Fruit fly (Drosophila melanogaster) whole organism, embryonic: ENCODE measurements around the gene CG12784.
A peak's percentile ranks its signal among the peaks of the same experiment; 100 is the strongest.

Experiments used
- Adf1 ChIP-seq: fragments of 200-800 bp; sonication (Bioruptor generic); IDR thresholded peaks from 2 replicates; pipeline ENCODE4 v1.3.6; 2022; ENCODE audit warnings: missing biosample characterization, missing genetic modification characterization
- Bdp1 ChIP-seq: fragments of 200-800 bp; sonication (Bioruptor generic); optimal IDR thresholded peaks from 3 replicates; lab custom pipeline; 2016; ENCODE audit warnings: missing biosample characterization, missing genetic modification characterization
- CG1024 ChIP-seq: fragments of 200-800 bp; sonication (Bioruptor generic); IDR thresholded peaks from 2 replicates; pipeline ENCODE4 v1.3.6; 2022; ENCODE audit warnings: missing biosample characterization, missing genetic modification characterization
- CG10565 ChIP-seq: fragments of 200-800 bp; sonication (Bioruptor generic); optimal IDR thresholded peaks from 3 replicates; lab custom pipeline; 2016; ENCODE audit warnings: missing biosample characterization, mild to moderate bottlenecking, missing genetic modification characterization
- CG10979 ChIP-seq: fragments of 200-800 bp; sonication (Bioruptor generic); optimal IDR thresholded peaks from 2 replicates; lab custom pipeline; 2018; ENCODE audit warnings: missing biosample characterization, mild to moderate bottlenecking, missing genetic modification characterization, moderate library complexity
- CG11085 ChIP-seq: fragments of 200-800 bp; sonication (Bioruptor generic); IDR thresholded peaks from 2 replicates; pipeline ENCODE4 v1.3.6; 2022; ENCODE audit warnings: missing biosample characterization, missing genetic modification characterization
- CG12236 ChIP-seq: fragments of 200-800 bp; sonication (Bioruptor generic); optimal IDR thresholded peaks from 2 replicates; lab custom pipeline; 2016; ENCODE audit warnings: missing biosample characterization, missing genetic modification characterization
- CG12299 ChIP-seq: fragments of 200-800 bp; sonication (Bioruptor generic); optimal IDR thresholded peaks from 2 replicates; lab custom pipeline; 2018; ENCODE audit warnings: missing biosample characterization, mild to moderate bottlenecking, missing genetic modification characterization
- CG12659 ChIP-seq: fragments of 200-800 bp; sonication (Bioruptor generic); optimal IDR thresholded peaks from 3 replicates; lab custom pipeline; 2017; ENCODE audit warnings: mild to moderate bottlenecking, missing biosample characterization, missing genetic modification reagents, missing genetic modification characterization
- CG16863 ChIP-seq: fragments of 200-800 bp; sonication (Bioruptor generic); optimal IDR thresholded peaks from 3 replicates; lab custom pipeline; 2016; ENCODE audit warnings: missing biosample characterization, missing genetic modification characterization
- CG17829 ChIP-seq: fragments of 200-800 bp; optimal IDR thresholded peaks from 2 replicates; lab custom pipeline; 2019; ENCODE audit warnings: missing biosample characterization, mild to moderate bottlenecking, missing genetic modification characterization, moderate library complexity
- CG17912 ChIP-seq: fragments of 200-800 bp; sonication (Bioruptor generic); optimal IDR thresholded peaks from 2 replicates; lab custom pipeline; 2018; ENCODE audit warnings: missing biosample characterization, mild to moderate bottlenecking, missing genetic modification characterization
- CG2202 ChIP-seq: fragments of 200-800 bp; sonication (Bioruptor generic); optimal IDR thresholded peaks from 2 replicates; lab custom pipeline; 2018; ENCODE audit warnings: missing biosample characterization, mild to moderate bottlenecking, missing genetic modification characterization
- CG3065 ChIP-seq: fragments of 200-800 bp; sonication (Bioruptor generic); optimal IDR thresholded peaks from 2 replicates; lab custom pipeline; 2016; ENCODE audit warnings: missing biosample characterization, missing genetic modification characterization
- CG3163 ChIP-seq: fragments of 200-800 bp; sonication (Bioruptor generic); optimal IDR thresholded peaks from 3 replicates; lab custom pipeline; 2016; ENCODE audit warnings: missing biosample characterization, missing genetic modification characterization
- CG32532 ChIP-seq: fragments of 200-800 bp; sonication (Bioruptor generic); IDR thresholded peaks from 2 replicates; pipeline ENCODE4 v1.3.6; 2022; ENCODE audit warnings: missing biosample characterization, missing genetic modification characterization
- CG34422 ChIP-seq: fragments of 200-800 bp; sonication (Bioruptor generic); IDR thresholded peaks from 3 replicates; pipeline ENCODE4 v1.3.6; 2022; ENCODE audit warnings: missing biosample characterization, missing genetic modification characterization
- CG43689 ChIP-seq: fragments of 200-800 bp; sonication (Bioruptor generic); IDR thresholded peaks from 2 replicates; pipeline ENCODE4 v1.3.6; 2022; ENCODE audit warnings: missing biosample characterization, missing genetic modification characterization
- CG4730 ChIP-seq: fragments of 200-800 bp; sonication (Bioruptor generic); IDR thresholded peaks from 2 replicates; pipeline ENCODE4 v1.3.6; 2022; ENCODE audit warnings: missing biosample characterization, missing genetic modification characterization
- CG6683 ChIP-seq: fragments of 200-800 bp; sonication (Bioruptor generic); optimal IDR thresholded peaks from 2 replicates; lab custom pipeline; 2017; ENCODE audit warnings: missing biosample characterization, mild to moderate bottlenecking, missing genetic modification characterization, missing genetic modification reagents
- CG9437 ChIP-seq: fragments of 200-800 bp; sonication (Bioruptor generic); optimal IDR thresholded peaks from 2 replicates; lab custom pipeline; 2018; ENCODE audit warnings: missing biosample characterization, mild to moderate bottlenecking, missing genetic modification characterization
- Dref ChIP-seq: fragments of 200-800 bp; sonication (Bioruptor generic); IDR thresholded peaks from 2 replicates; pipeline ENCODE4 v1.3.6; 2022; ENCODE audit warnings: missing biosample characterization, missing genetic modification characterization
- ERR ChIP-seq: fragments of 200-800 bp; sonication (Bioruptor generic); optimal IDR thresholded peaks from 2 replicates; lab custom pipeline; 2016; ENCODE audit warnings: missing biosample characterization, missing genetic modification characterization
- Hand ChIP-seq: fragments of 200-800 bp; sonication (Bioruptor generic); optimal IDR thresholded peaks from 2 replicates; lab custom pipeline; 2017; ENCODE audit warnings: mild to moderate bottlenecking, missing biosample characterization, missing genetic modification reagents, missing genetic modification characterization
- Max ChIP-seq: fragments of 200-800 bp; sonication (Bioruptor generic); optimal IDR thresholded peaks from 2 replicates; lab custom pipeline; 2016; ENCODE audit warnings: missing biosample characterization, mild to moderate bottlenecking, missing genetic modification characterization
- Mrtf ChIP-seq: fragments of 200-800 bp; sonication (Bioruptor generic); IDR thresholded peaks from 3 replicates; pipeline ENCODE4 v1.3.6; 2022; ENCODE audit warnings: missing biosample characterization, missing genetic modification characterization
- Ptx1 ChIP-seq: fragments of 200-800 bp; sonication (Bioruptor generic); IDR thresholded peaks from 2 replicates; pipeline ENCODE4 v1.3.6; 2022; ENCODE audit warnings: missing biosample characterization, missing genetic modification characterization
- TFAM ChIP-seq: fragments of 200-800 bp; sonication (Bioruptor generic); optimal IDR thresholded peaks from 2 replicates; lab custom pipeline; 2017; ENCODE audit warnings: missing biosample characterization, missing genetic modification characterization, inconsistent platforms
- cas ChIP-seq: fragments of 200-800 bp; sonication (Bioruptor generic); IDR thresholded peaks from 2 replicates; pipeline ENCODE4 v1.3.6; 2022; ENCODE audit warnings: missing biosample characterization, missing genetic modification characterization
- chn ChIP-seq: fragments of 200-800 bp; sonication (Bioruptor generic); optimal IDR thresholded peaks from 2 replicates; lab custom pipeline; 2016; ENCODE audit warnings: missing biosample characterization, missing genetic modification characterization
- corto ChIP-seq: fragments of 200-800 bp; sonication (Bioruptor generic); optimal IDR thresholded peaks from 2 replicates; lab custom pipeline; 2016; ENCODE audit warnings: missing biosample characterization, mild to moderate bottlenecking, missing genetic modification characterization, moderate library complexity
- dan ChIP-seq: fragments of 200-800 bp; sonication (Bioruptor generic); IDR thresholded peaks from 2 replicates; pipeline ENCODE4 v1.3.6; 2022; ENCODE audit warnings: missing biosample characterization, missing genetic modification characterization
- dati ChIP-seq: fragments of 200-800 bp; sonication (Bioruptor generic); IDR thresholded peaks from 2 replicates; pipeline ENCODE4 v1.3.6; 2022; ENCODE audit warnings: missing biosample characterization, missing genetic modification characterization
- ftz-f1 ChIP-seq: fragments of 200-800 bp; sonication (Bioruptor generic); optimal IDR thresholded peaks from 2 replicates; lab custom pipeline; 2016; ENCODE audit warnings: missing biosample characterization, missing genetic modification characterization
- gfzf ChIP-seq: fragments of 200-800 bp; sonication (Bioruptor generic); optimal IDR thresholded peaks from 2 replicates; lab custom pipeline; 2016; ENCODE audit warnings: missing biosample characterization, mild to moderate bottlenecking, missing genetic modification characterization, moderate library complexity
- h ChIP-seq: fragments of >200 bp; optimal IDR thresholded peaks from 2 replicates; lab custom pipeline; 2017
- nerfin-2 ChIP-seq: fragments of 200-800 bp; sonication (Bioruptor generic); IDR thresholded peaks from 2 replicates; pipeline ENCODE4 v1.3.6; 2022; ENCODE audit warnings: missing biosample characterization, missing genetic modification characterization; ENCODE audit not compliant: partially characterized antibody
- nom ChIP-seq: fragments of 200-800 bp; sonication (Bioruptor generic); optimal IDR thresholded peaks from 2 replicates; lab custom pipeline; 2017; ENCODE audit warnings: missing biosample characterization, missing genetic modification characterization, mild to moderate bottlenecking, moderate library complexity, missing genetic modification reagents
- oc ChIP-seq: fragments of 200-800 bp; sonication (Bioruptor generic); optimal IDR thresholded peaks from 2 replicates; lab custom pipeline; 2018; ENCODE audit warnings: missing biosample characterization, mild to moderate bottlenecking, missing genetic modification characterization, moderate library complexity
- odd ChIP-seq: fragments of 200-800 bp; sonication (Bioruptor generic); optimal IDR thresholded peaks from 2 replicates; lab custom pipeline; 2017; ENCODE audit warnings: missing biosample characterization, mild to moderate bottlenecking, missing genetic modification characterization
- onecut ChIP-seq: fragments of 200-800 bp; sonication (Bioruptor generic); IDR thresholded peaks from 2 replicates; pipeline ENCODE4 v1.3.6; 2022; ENCODE audit warnings: missing biosample characterization, missing genetic modification characterization
- pb ChIP-seq: fragments of 200-800 bp; sonication (Bioruptor generic); optimal IDR thresholded peaks from 3 replicates; lab custom pipeline; 2016; ENCODE audit warnings: missing biosample characterization, missing genetic modification characterization
- pnt ChIP-seq: fragments of 200-800 bp; sonication (Bioruptor generic); optimal IDR thresholded peaks from 3 replicates; lab custom pipeline; 2016; ENCODE audit warnings: missing biosample characterization, missing genetic modification characterization
- run ChIP-seq: fragments of 200-800 bp; sonication (Bioruptor generic); optimal IDR thresholded peaks from 3 replicates; lab custom pipeline; 2018; ENCODE audit warnings: missing biosample characterization, mild to moderate bottlenecking, missing genetic modification characterization
- sim ChIP-seq: fragments of 200-800 bp; sonication (Bioruptor generic); IDR thresholded peaks from 2 replicates; pipeline ENCODE4 v1.3.6; 2022; ENCODE audit warnings: missing biosample characterization, missing genetic modification characterization
- slou ChIP-seq: fragments of 200-800 bp; sonication (Bioruptor generic); optimal IDR thresholded peaks from 3 replicates; lab custom pipeline; 2016; ENCODE audit warnings: missing biosample characterization, missing genetic modification characterization
- stwl ChIP-seq: fragments of 200-800 bp; sonication (Bioruptor generic); optimal IDR thresholded peaks from 3 replicates; lab custom pipeline; 2018; ENCODE audit warnings: missing biosample characterization, mild to moderate bottlenecking, missing genetic modification characterization, moderate library complexity
- sug ChIP-seq: fragments of 200-800 bp; optimal IDR thresholded peaks from 2 replicates; lab custom pipeline; 2019; ENCODE audit warnings: missing biosample characterization, mild to moderate bottlenecking, missing genetic modification characterization, moderate library complexity
- tgo ChIP-seq: fragments of 200-800 bp; sonication (Bioruptor generic); IDR thresholded peaks from 3 replicates; pipeline ENCODE4 v1.3.6; 2022; ENCODE audit warnings: missing biosample characterization, missing genetic modification characterization
- tio ChIP-seq: fragments of 200-800 bp; sonication (Bioruptor generic); optimal IDR thresholded peaks from 2 replicates; lab custom pipeline; 2017; ENCODE audit warnings: missing biosample characterization, missing genetic modification characterization, inconsistent platforms
- vfl ChIP-seq: fragments of 200-800 bp; sonication (Bioruptor generic); optimal IDR thresholded peaks from 2 replicates; lab custom pipeline; 2016; ENCODE audit warnings: missing biosample characterization, missing genetic modification characterization
- z ChIP-seq: fragments of 200-800 bp; sonication (Bioruptor generic); IDR thresholded peaks from 3 replicates; pipeline ENCODE4 v1.3.6; 2022; ENCODE audit warnings: missing biosample characterization, missing genetic modification characterization

The CG12784 gene

DNA sequence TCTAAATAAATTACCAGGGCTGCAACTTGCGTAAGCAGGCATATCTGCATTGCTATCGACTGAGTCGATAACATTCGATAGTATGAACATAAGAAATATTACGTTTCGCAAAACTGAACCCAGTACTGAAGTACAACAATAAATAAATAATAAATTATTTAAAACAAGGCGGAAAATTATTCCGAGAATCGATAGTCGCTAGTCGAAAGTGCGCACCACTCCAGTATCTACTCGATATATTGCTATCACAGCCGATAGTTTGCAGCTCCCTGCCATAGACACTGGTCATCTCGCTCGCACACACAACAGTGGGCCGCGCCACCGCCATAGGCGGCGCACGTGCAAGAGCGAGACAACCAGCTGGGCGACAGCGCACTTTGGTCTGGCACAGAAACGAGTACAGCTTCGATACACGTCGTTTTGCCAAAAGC lies 30.5 kb downstream of the CG12784 start, which contains the start of gene nsl1:
Gene nsl1 (plus strand): TSS at position 411 of the 431 bp plus-strand sequence.
- TF ChIP-seq CG12236 (GFP tag; lab: Kevin White, UChicago) (no peak), CG2202 (no peak), CG17829 (tag; lab: Kevin White, UChicago) (peak; percentile 76), stwl (tag; lab: Kevin White, UChicago) (peak; percentile 87), nerfin-2 (GFP tag; lab: Robert Waterston, UW) (peak; percentile 94), Bdp1 (GFP tag; lab: Kevin White, UChicago) (no peak), CG4730 (GFP tag; lab: Robert Waterston, UW) (no peak), CG16863 (GFP tag; lab: Kevin White, UChicago) (peak; percentile 78), CG9437 (GFP tag; lab: Kevin White, UChicago) (peak; percentile 64), CG6683 (GFP tag; lab: Kevin White, UChicago) (no peak), run (tag; lab: Kevin White, UChicago) (no peak), CG12299 (tag; lab: Kevin White, UChicago) (peak; percentile 19), odd (GFP tag; lab: Kevin White, UChicago) (no peak), sug (peak; percentile 61), tio (GFP tag; lab: Kevin White, UChicago) (no peak), Dref (GFP tag; lab: Robert Waterston, UW) (peak; percentile 84), dati (no peak), oc (tag; lab: Kevin White, UChicago) (no peak), Max (peak; percentile 41), CG3163 (GFP tag; lab: Kevin White, UChicago) (no peak), chn (GFP tag; lab: Kevin White, UChicago) (peak; percentile 77), CG17912 (GFP tag; lab: Kevin White, UChicago) (no peak), nom (peak; percentile 88), Ptx1 (GFP tag; lab: Robert Waterston, UW) (peak; percentile 37; the same call in 1 of the 2 replicates), Mrtf (no peak), CG3065 (GFP tag; lab: Kevin White, UChicago) (peak; percentile 16), h (lab: Kevin White, UChicago) (no peak), CG11085 (GFP tag; lab: Robert Waterston, UW) (no peak), CG12659 (GFP tag; lab: Kevin White, UChicago) (peak; percentile 87), tgo (GFP tag; lab: Robert Waterston, UW) (no peak), CG10979 (tag; lab: Kevin White, UChicago) (no peak), z (GFP tag; lab: Robert Waterston, UW) (no peak), onecut (GFP tag; lab: Robert Waterston, UW) (peak; percentile 14; the same call in 1 of the 2 replicates), CG32532 (GFP tag; lab: Robert Waterston, UW) (peak; percentile 56), dan (no peak), vfl (GFP tag; lab: Kevin White, UChicago) (no peak), TFAM (no peak), CG43689 (GFP tag; lab: Robert Waterston, UW) (no peak), Adf1 (GFP tag; lab: Robert Waterston, UW) (peak; percentile 81), ftz-f1 (GFP tag; lab: Kevin White, UChicago) (peak; percentile 44), pb (GFP tag; lab: Kevin White, UChicago) (no peak), ERR (GFP tag; lab: Kevin White, UChicago) (no peak), gfzf (GFP tag; lab: Kevin White, UChicago) (peak; percentile 7), sim (GFP tag; lab: Robert Waterston, UW) (no peak), CG1024 (GFP tag; lab: Robert Waterston, UW) (no peak), slou (GFP tag; lab: Kevin White, UChicago) (peak; percentile 7), CG10565 (GFP tag; lab: Kevin White, UChicago) (no peak), Hand (GFP tag; lab: Kevin White, UChicago) (no peak), CG34422 (GFP tag; lab: Robert Waterston, UW) (no peak; the same call in 2 of the 3 replicates), corto (peak; percentile 73), cas (GFP tag; lab: Robert Waterston, UW) (no peak), pnt (no peak)
